Worm (Caenorhabditis elegans) whole organism, young adult: ENCODE results near the gene ech-6.

Source experiments
- B0019.2 ChIP-seq: fragments of 200-800 bp; sonication (Bioruptor generic); conservative IDR thresholded peaks from 2 replicates; pipeline ENCODE4 v1.3.6; 2022; ENCODE audit warnings: missing genetic modification reagents, missing genetic modification characterization, missing compliant biosample characterization
- D2030.7 ChIP-seq: fragments of 200-800 bp; sonication (Bioruptor generic); IDR thresholded peaks from 2 replicates; pipeline ENCODE4 v1.3.6; 2022; ENCODE audit warnings: missing genetic modification reagents, missing genetic modification characterization, missing compliant biosample characterization
- F22D6.2 ChIP-seq: sonication (generic microtip); optimal IDR thresholded peaks from 2 replicates; lab custom pipeline; 2016; ENCODE audit warnings: mild to moderate bottlenecking, missing genetic modification characterization, missing compliant biosample characterization
- F33H1.4 ChIP-seq: fragments of 200-800 bp; sonication (Bioruptor generic); IDR thresholded peaks from 2 replicates; pipeline ENCODE4 v1.3.6; 2022; ENCODE audit warnings: missing genetic modification reagents, missing genetic modification characterization, missing compliant biosample characterization
- F37B4.10 ChIP-seq: fragments of 200-800 bp; sonication (Bioruptor generic); IDR thresholded peaks from 2 replicates; pipeline ENCODE4 v1.3.6; 2022; ENCODE audit warnings: missing genetic modification characterization, missing compliant biosample characterization
- K11D2.4 ChIP-seq: fragments of 200-800 bp; sonication (Bioruptor generic); IDR thresholded peaks from 2 replicates; pipeline ENCODE4 v1.3.6; 2022; ENCODE audit warnings: missing genetic modification reagents, missing genetic modification characterization, missing compliant biosample characterization
- Y56A3A.18 ChIP-seq: fragments of 200-800 bp; sonication (Bioruptor generic); IDR thresholded peaks from 2 replicates; pipeline ENCODE4 v1.3.6; 2022; ENCODE audit warnings: missing genetic modification reagents, missing genetic modification characterization, missing compliant biosample characterization
- Y67H2A.10 ChIP-seq: fragments of 200-800 bp; sonication (Bioruptor generic); conservative IDR thresholded peaks from 2 replicates; pipeline ENCODE4 v1.3.6; 2022; ENCODE audit warnings: missing genetic modification reagents, missing genetic modification characterization, missing compliant biosample characterization
- ZK185.1 ChIP-seq: sonication (generic microtip); optimal IDR thresholded peaks from 2 replicates; lab custom pipeline; 2016; ENCODE audit warnings: mild to moderate bottlenecking, missing genetic modification characterization, missing compliant biosample characterization; ENCODE audit not compliant: poor library complexity, severe bottlenecking
- akir-1 ChIP-seq: fragments of 200-800 bp; sonication (Bioruptor generic); optimal IDR thresholded peaks from 2 replicates; lab custom pipeline; 2018; ENCODE audit warnings: mild to moderate bottlenecking, missing genetic modification characterization, moderate library complexity, missing compliant biosample characterization
- aptf-2 ChIP-seq: fragments of 200-800 bp; sonication (Bioruptor generic); conservative IDR thresholded peaks from 2 replicates; pipeline ENCODE4 v1.3.6; 2022; ENCODE audit warnings: missing genetic modification reagents, missing genetic modification characterization, missing compliant biosample characterization
- aptf-3 ChIP-seq: fragments of 200-800 bp; sonication (Bioruptor generic); IDR thresholded peaks from 2 replicates; pipeline ENCODE4 v1.3.6; 2022; ENCODE audit warnings: missing genetic modification characterization, missing compliant biosample characterization
- atf-7 ChIP-seq: sonication (generic microtip); optimal IDR thresholded peaks from 2 replicates; lab custom pipeline; 2017; ENCODE audit warnings: mild to moderate bottlenecking, missing genetic modification characterization, missing compliant biosample characterization
- attf-3 ChIP-seq: fragments of 200-800 bp; sonication (Bioruptor generic); conservative IDR thresholded peaks from 2 replicates; pipeline ENCODE4 v1.3.6; 2022; ENCODE audit warnings: missing genetic modification reagents, missing genetic modification characterization, missing compliant biosample characterization
- attf-5 ChIP-seq: fragments of 200-800 bp; sonication (Bioruptor generic); optimal IDR thresholded peaks from 2 replicates; lab custom pipeline; 2018; ENCODE audit warnings: mild to moderate bottlenecking, missing genetic modification characterization, missing compliant biosample characterization
- cebp-1 ChIP-seq, 2 experiments: fragments of 200-800 bp in 1 of 2; sonication (Bioruptor generic) in 1 of 2; sonication (generic microtip) in 1 of 2; IDR thresholded peaks in 1 of 2; optimal IDR thresholded peaks in 1 of 2; 2 replicates each; pipeline versions ENCODE4 v1.3.6 to Lab custom; 2017 to 2022; ENCODE audit warnings: missing compliant biosample characterization in 2 of 2, missing genetic modification characterization in 2 of 2, mild to moderate bottlenecking in 1 of 2, missing genetic modification reagents in 1 of 2, moderate library complexity in 1 of 2
- ceh-27 ChIP-seq: fragments of 200-800 bp; sonication (Bioruptor generic); optimal IDR thresholded peaks from 2 replicates; lab custom pipeline; 2018; ENCODE audit warnings: mild to moderate bottlenecking, missing genetic modification characterization, moderate library complexity, missing compliant biosample characterization
- ceh-58 ChIP-seq: fragments of 200-800 bp; sonication (Bioruptor generic); IDR thresholded peaks from 2 replicates; pipeline ENCODE4 v1.3.6; 2022; ENCODE audit warnings: missing genetic modification characterization, missing compliant biosample characterization
- ceh-79 ChIP-seq: sonication (generic microtip); optimal IDR thresholded peaks from 2 replicates; lab custom pipeline; 2017; ENCODE audit warnings: mild to moderate bottlenecking, missing genetic modification characterization, missing compliant biosample characterization
- dpl-1 ChIP-seq: fragments of 150-350 bp; optimal IDR thresholded peaks from 2 replicates; lab custom pipeline; 2014; ENCODE audit warnings: missing biosample characterization, missing genetic modification reagents, missing genetic modification characterization
- efl-1 ChIP-seq: fragments of 150-350 bp; optimal IDR thresholded peaks from 2 replicates; lab custom pipeline; 2014; ENCODE audit warnings: missing biosample characterization, missing genetic modification reagents, missing genetic modification characterization
- gei-17 ChIP-seq: fragments of 200-800 bp; sonication (Bioruptor generic); optimal IDR thresholded peaks from 2 replicates; lab custom pipeline; 2018; ENCODE audit warnings: mild to moderate bottlenecking, missing genetic modification characterization, missing compliant biosample characterization
- him-1 ChIP-seq: sonication (generic microtip); optimal IDR thresholded peaks from 2 replicates; lab custom pipeline; 2016; ENCODE audit warnings: missing genotype, missing genetic modification reagents, missing genetic modification characterization, missing compliant biosample characterization
- hmg-20 ChIP-seq: fragments of 200-800 bp; sonication (Bioruptor generic); IDR thresholded peaks from 2 replicates; pipeline ENCODE4 v1.3.6; 2022; ENCODE audit warnings: missing genetic modification reagents, missing genetic modification characterization, missing compliant biosample characterization
- let-526 ChIP-seq: fragments of 200-800 bp; sonication (Bioruptor generic); IDR thresholded peaks from 2 replicates; pipeline ENCODE4 v1.3.6; 2022; ENCODE audit warnings: missing genetic modification reagents, missing genetic modification characterization, missing compliant biosample characterization
- lin-35 ChIP-seq, 3 experiments: fragments of 150-350 bp in 2 of 3; sonication (generic microtip) in 1 of 3; optimal IDR thresholded peaks; 2 replicates each; lab custom pipeline; 2014 to 2018; ENCODE audit warnings: missing biosample characterization in 3 of 3, missing genetic modification characterization in 3 of 3, missing genetic modification reagents in 3 of 3
- lin-54 ChIP-seq: fragments of 200-800 bp; sonication (Bioruptor generic); optimal IDR thresholded peaks from 2 replicates; lab custom pipeline; 2018; ENCODE audit warnings: mild to moderate bottlenecking, missing genetic modification characterization, missing compliant biosample characterization
- lsl-1 ChIP-seq: fragments of 200-800 bp; sonication (Bioruptor generic); optimal IDR thresholded peaks from 2 replicates; lab custom pipeline; 2018; ENCODE audit warnings: mild to moderate bottlenecking, missing genetic modification characterization, moderate library complexity, missing compliant biosample characterization
- madf-3 ChIP-seq: fragments of 200-800 bp; sonication (Bioruptor generic); IDR thresholded peaks from 2 replicates; pipeline ENCODE4 v1.3.6; 2022; ENCODE audit warnings: missing genetic modification reagents, missing genetic modification characterization, missing compliant biosample characterization
- mel-28 ChIP-seq: sonication (generic microtip); optimal IDR thresholded peaks from 2 replicates; lab custom pipeline; 2016; ENCODE audit warnings: borderline replicate concordance, mild to moderate bottlenecking, missing genetic modification characterization, missing compliant biosample characterization
- nfya-2 ChIP-seq: fragments of 200-800 bp; sonication (Bioruptor generic); IDR thresholded peaks from 2 replicates; pipeline ENCODE4 v1.3.6; 2022; ENCODE audit warnings: missing genetic modification reagents, missing genetic modification characterization, missing compliant biosample characterization
- nhr-120 ChIP-seq: fragments of 200-800 bp; sonication (Bioruptor generic); IDR thresholded peaks from 2 replicates; pipeline ENCODE4 v1.3.6; 2022; ENCODE audit warnings: missing genetic modification characterization, missing compliant biosample characterization
- rcor-1 ChIP-seq: fragments of 200-800 bp; sonication (Bioruptor generic); IDR thresholded peaks from 2 replicates; pipeline ENCODE4 v1.3.6; 2022; ENCODE audit warnings: missing genetic modification reagents, missing genetic modification characterization, missing compliant biosample characterization
- repo-1 ChIP-seq: sonication (generic microtip); optimal IDR thresholded peaks from 2 replicates; lab custom pipeline; 2017; ENCODE audit warnings: mild to moderate bottlenecking, missing genetic modification characterization, missing compliant biosample characterization
- snpc-1.1 ChIP-seq: sonication (generic microtip); optimal IDR thresholded peaks from 2 replicates; lab custom pipeline; 2017; ENCODE audit warnings: missing genetic modification characterization, mild to moderate bottlenecking, missing compliant biosample characterization, antibody characterized with exemption, moderate library complexity, missing genotype, missing genetic modification reagents; ENCODE audit not compliant: insufficient read depth
- sptf-2 ChIP-seq: fragments of 200-800 bp; sonication (Bioruptor generic); optimal IDR thresholded peaks from 2 replicates; lab custom pipeline; 2018; ENCODE audit warnings: mild to moderate bottlenecking, missing genetic modification characterization, missing compliant biosample characterization
- tlf-1 ChIP-seq: fragments of 200-800 bp; sonication (Bioruptor generic); optimal IDR thresholded peaks from 2 replicates; lab custom pipeline; 2018; ENCODE audit warnings: mild to moderate bottlenecking, missing genetic modification characterization, missing compliant biosample characterization
- unc-62 ChIP-seq: fragments of 150-350 bp; optimal IDR thresholded peaks from 2 replicates; lab custom pipeline; 2014; ENCODE audit warnings: missing biosample characterization, missing genetic modification reagents, missing genetic modification characterization
- ztf-6 ChIP-seq: fragments of 200-800 bp; sonication (Bioruptor generic); IDR thresholded peaks from 2 replicates; pipeline ENCODE4 v1.3.6; 2022; ENCODE audit warnings: missing genetic modification reagents, missing genetic modification characterization, missing compliant biosample characterization

ech-6 gene

ce11 chrIII:9748694-9749093 is 4.0 kb downstream of the ech-6 start, which contains the start of gene T05G5.4 (continued):
- TF ChIP-seq K11D2.4 (GFP tag; lab: Robert Waterston, UW): no peak
- no peak for TF ChIP-seq akir-1
- TF ChIP-seq D2030.7 (GFP tag; lab: Robert Waterston, UW): no peak
- TF ChIP-seq snpc-1.1 (tag; lab: Kevin White, UChicago): no peak
- TF ChIP-seq atf-7: no peak
- TF ChIP-seq efl-1 (GFP tag; lab: Kevin White, UChicago): no peak
- TF ChIP-seq ceh-79 (tag; lab: Kevin White, UChicago): peak; percentile 4
- no peak for TF ChIP-seq aptf-3 (GFP tag; lab: Robert Waterston, UW)
- TF ChIP-seq F22D6.2 (tag; lab: Kevin White, UChicago): no peak
- TF ChIP-seq ceh-58 (GFP tag; lab: Robert Waterston, UW): no peak
- TF ChIP-seq repo-1 (tag; lab: Kevin White, UChicago): no peak
- no peak for TF ChIP-seq aptf-2 (GFP tag; lab: Robert Waterston, UW)
- no peak for TF ChIP-seq unc-62 (GFP tag; lab: Kevin White, UChicago)
- no peak for TF ChIP-seq gei-17 (GFP tag; lab: Kevin White, UChicago)
- TF ChIP-seq sptf-2: no peak
- no peak for TF ChIP-seq hmg-20 (GFP tag; lab: Robert Waterston, UW)
- TF ChIP-seq ZK185.1 (tag; lab: Kevin White, UChicago): no peak
- TF ChIP-seq ztf-6: no peak
- TF ChIP-seq lsl-1 (GFP tag; lab: Kevin White, UChicago): peak; percentile 37
- TF ChIP-seq attf-3 (GFP tag; lab: Robert Waterston, UW): no peak
- TF ChIP-seq ceh-27: no peak
- TF ChIP-seq Y67H2A.10 (GFP tag; lab: Robert Waterston, UW): no peak
- no peak for TF ChIP-seq B0019.2 (GFP tag; lab: Robert Waterston, UW)
- no peak for TF ChIP-seq mel-28
- no peak for TF ChIP-seq nhr-120
- peak; percentile 90 for TF ChIP-seq him-1 (tag; lab: Kevin White, UChicago)
- no peak for TF ChIP-seq F37B4.10
- TF ChIP-seq Y56A3A.18 (GFP tag; lab: Robert Waterston, UW): no peak; the same call in 1 of the 2 replicates
- TF ChIP-seq attf-5 (GFP tag; lab: Kevin White, UChicago): no peak
- peak; percentile 39 for TF ChIP-seq tlf-1 (GFP tag; lab: Kevin White, UChicago)

ce11 chrIII:9747133-9747532 is 5.5 kb downstream of the ech-6 start, which contains the start of the genes iff-1 and cdk-1:
TSS of gene iff-1 (minus strand) at chrIII:9747193.
TSS of gene cdk-1 (plus strand) at chrIII:9747472.
- TF ChIP-seq let-526 (GFP tag; lab: Robert Waterston, UW) (no peak), cebp-1 (GFP tag; IDR thresholded peaks at IDR 0.05; lab: Robert Waterston, UW) (no peak), cebp-1 (tag; optimal IDR thresholded peaks at IDR 0.05; lab: Kevin White, UChicago) (peak; percentile 53), nfya-2 (GFP tag; lab: Robert Waterston, UW) (no peak), F33H1.4 (peak; percentile 44), attf-3 (GFP tag; lab: Robert Waterston, UW) (no peak), lin-35 (GFP tag; optimal IDR thresholded peaks at IDR 0.05; lab: Kevin White, UChicago) (peak in 1 of 3 experiments; percentile 8), dpl-1 (peak; percentile 11), madf-3 (GFP tag; lab: Robert Waterston, UW) (no peak), lin-54 (GFP tag; lab: Kevin White, UChicago) (peak; percentile 2), sptf-2 (no peak), rcor-1 (GFP tag; lab: Robert Waterston, UW) (0 out of 2 replicates have a peak, but pooled peaks have one; percentile 24), efl-1 (GFP tag; lab: Kevin White, UChicago) (peak; percentile 24)
